Worm (Caenorhabditis elegans) whole organism, late embryonic: ENCODE measurements around the gene C33H5.2.

Experiments used
- K02D7.2 ChIP-seq: sonication (generic microtip); optimal IDR thresholded peaks from 2 replicates; lab custom pipeline; 2017; ENCODE audit warnings: mild to moderate bottlenecking, missing genetic modification characterization, missing compliant biosample characterization
- K09A11.1 ChIP-seq: sonication (generic microtip); optimal IDR thresholded peaks from 2 replicates; lab custom pipeline; 2017; ENCODE audit warnings: antibody characterized with exemption, mild to moderate bottlenecking, missing genetic modification characterization, missing compliant biosample characterization; ENCODE audit not compliant: insufficient read depth
- T23F11.4 ChIP-seq: fragments of 200-800 bp; sonication (Bioruptor generic); optimal IDR thresholded peaks from 2 replicates; lab custom pipeline; 2018; ENCODE audit warnings: mild to moderate bottlenecking, missing genetic modification characterization, missing compliant biosample characterization
- Y22D7AL.16 ChIP-seq: sonication (generic microtip); optimal IDR thresholded peaks from 2 replicates; lab custom pipeline; 2016; ENCODE audit warnings: missing genetic modification characterization, missing compliant biosample characterization
- ama-1 ChIP-seq: fragments of 150-350 bp; optimal IDR thresholded peaks from 2 replicates; lab custom pipeline; 2014
- ceh-19 ChIP-seq: fragments of 200-800 bp; sonication (Bioruptor generic); optimal IDR thresholded peaks from 2 replicates; lab custom pipeline; 2018; ENCODE audit warnings: mild to moderate bottlenecking, missing genetic modification characterization, missing compliant biosample characterization
- ceh-30 ChIP-seq: fragments of 150-350 bp; optimal IDR thresholded peaks from 2 replicates; lab custom pipeline; 2014; ENCODE audit warnings: missing biosample characterization, missing genetic modification characterization
- ceh-31 ChIP-seq: sonication (generic microtip); optimal IDR thresholded peaks from 2 replicates; lab custom pipeline; 2016; ENCODE audit warnings: missing genetic modification characterization, missing compliant biosample characterization
- ceh-34 ChIP-seq: sonication (generic microtip); optimal IDR thresholded peaks from 2 replicates; lab custom pipeline; 2016; ENCODE audit warnings: mild to moderate bottlenecking, missing genetic modification characterization, missing compliant biosample characterization
- ceh-48 ChIP-seq: sonication (generic microtip); optimal IDR thresholded peaks from 2 replicates; lab custom pipeline; 2016; ENCODE audit warnings: missing genetic modification characterization, inconsistent platforms, missing compliant biosample characterization
- ceh-6 ChIP-seq: fragments of 200-800 bp; sonication (Bioruptor generic); optimal IDR thresholded peaks from 2 replicates; lab custom pipeline; 2018; ENCODE audit warnings: mild to moderate bottlenecking, missing genetic modification characterization, missing compliant biosample characterization
- che-1 ChIP-seq: sonication (generic microtip); optimal IDR thresholded peaks from 2 replicates; lab custom pipeline; 2016; ENCODE audit warnings: mild to moderate bottlenecking, missing genetic modification characterization, missing compliant biosample characterization
- dve-1 ChIP-seq: sonication (generic microtip); optimal IDR thresholded peaks from 2 replicates; lab custom pipeline; 2017; ENCODE audit warnings: antibody characterized with exemption, mild to moderate bottlenecking, missing genetic modification characterization, missing compliant biosample characterization
- ets-4 ChIP-seq: sonication (generic microtip); optimal IDR thresholded peaks from 2 replicates; lab custom pipeline; 2016; ENCODE audit warnings: missing genetic modification characterization, missing compliant biosample characterization
- eyg-1 ChIP-seq: sonication (generic microtip); optimal IDR thresholded peaks from 2 replicates; lab custom pipeline; 2016; ENCODE audit warnings: missing genotype, missing genetic modification characterization, missing compliant biosample characterization
- gmeb-2 ChIP-seq: sonication (generic microtip); optimal IDR thresholded peaks from 2 replicates; lab custom pipeline; 2016; ENCODE audit warnings: missing genetic modification characterization, inconsistent platforms, missing compliant biosample characterization
- hlh-30 ChIP-seq: sonication (generic microtip); optimal IDR thresholded peaks from 2 replicates; lab custom pipeline; 2017; ENCODE audit warnings: antibody characterized with exemption, missing genetic modification characterization, missing compliant biosample characterization; ENCODE audit not compliant: insufficient read depth
- madf-2 ChIP-seq: sonication (generic microtip); optimal IDR thresholded peaks from 2 replicates; lab custom pipeline; 2017; ENCODE audit warnings: missing genetic modification characterization, missing compliant biosample characterization
- mec-3 ChIP-seq: sonication (generic microtip); optimal IDR thresholded peaks from 2 replicates; lab custom pipeline; 2016; ENCODE audit warnings: borderline replicate concordance, missing genetic modification characterization, missing compliant biosample characterization
- nfya-1 ChIP-seq: sonication (generic microtip); optimal IDR thresholded peaks from 2 replicates; lab custom pipeline; 2017; ENCODE audit warnings: missing genetic modification characterization, mild to moderate bottlenecking, missing compliant biosample characterization, antibody characterized with exemption, moderate library complexity
- nhr-11 ChIP-seq: fragments of 150-350 bp; optimal IDR thresholded peaks from 2 replicates; lab custom pipeline; 2014; ENCODE audit warnings: missing biosample characterization, missing genetic modification characterization
- odd-2 ChIP-seq: sonication (generic microtip); optimal IDR thresholded peaks from 2 replicates; lab custom pipeline; 2017; ENCODE audit warnings: antibody characterized with exemption, mild to moderate bottlenecking, missing genetic modification characterization, missing compliant biosample characterization
- pat-9 ChIP-seq: fragments of 200-800 bp; sonication (Bioruptor generic); optimal IDR thresholded peaks from 2 replicates; lab custom pipeline; 2018; ENCODE audit warnings: mild to moderate bottlenecking, missing genetic modification characterization, moderate library complexity, missing compliant biosample characterization
- pax-1 ChIP-seq: fragments of 150-350 bp; optimal IDR thresholded peaks from 2 replicates; lab custom pipeline; 2014; ENCODE audit warnings: missing biosample characterization, missing genetic modification characterization
- pha-2 ChIP-seq: sonication (generic microtip); optimal IDR thresholded peaks from 2 replicates; lab custom pipeline; 2017; ENCODE audit warnings: mild to moderate bottlenecking, missing genetic modification characterization, missing compliant biosample characterization
- pqm-1 ChIP-seq: sonication (generic microtip); optimal IDR thresholded peaks from 2 replicates; lab custom pipeline; 2016; ENCODE audit warnings: missing genetic modification characterization, missing compliant biosample characterization
- pros-1 ChIP-seq: fragments of 150-350 bp; optimal IDR thresholded peaks from 2 replicates; lab custom pipeline; 2014; ENCODE audit warnings: missing biosample characterization, missing genetic modification reagents, missing genetic modification characterization
- rnt-1 ChIP-seq: sonication (generic microtip); optimal IDR thresholded peaks from 2 replicates; lab custom pipeline; 2016; ENCODE audit warnings: missing genetic modification characterization, missing compliant biosample characterization
- sox-4 ChIP-seq: sonication (generic microtip); optimal IDR thresholded peaks from 2 replicates; lab custom pipeline; 2017; ENCODE audit warnings: mild to moderate bottlenecking, missing genetic modification characterization, inconsistent platforms, missing compliant biosample characterization
- tbx-7 ChIP-seq: sonication (generic microtip); optimal IDR thresholded peaks from 2 replicates; lab custom pipeline; 2016; ENCODE audit warnings: missing genotype, missing genetic modification characterization, missing compliant biosample characterization
- unc-42 ChIP-seq: sonication (generic microtip); optimal IDR thresholded peaks from 2 replicates; lab custom pipeline; 2016; ENCODE audit warnings: missing genotype, missing genetic modification characterization, missing compliant biosample characterization
- unc-55 ChIP-seq: sonication (generic microtip); optimal IDR thresholded peaks from 2 replicates; lab custom pipeline; 2017; ENCODE audit warnings: missing biosample characterization, missing genetic modification reagents, missing genetic modification characterization
- ztf-16 ChIP-seq: sonication (generic microtip); optimal IDR thresholded peaks from 2 replicates; lab custom pipeline; 2017; ENCODE audit warnings: missing genetic modification characterization, missing compliant biosample characterization

Gene C33H5.2

DNA sequence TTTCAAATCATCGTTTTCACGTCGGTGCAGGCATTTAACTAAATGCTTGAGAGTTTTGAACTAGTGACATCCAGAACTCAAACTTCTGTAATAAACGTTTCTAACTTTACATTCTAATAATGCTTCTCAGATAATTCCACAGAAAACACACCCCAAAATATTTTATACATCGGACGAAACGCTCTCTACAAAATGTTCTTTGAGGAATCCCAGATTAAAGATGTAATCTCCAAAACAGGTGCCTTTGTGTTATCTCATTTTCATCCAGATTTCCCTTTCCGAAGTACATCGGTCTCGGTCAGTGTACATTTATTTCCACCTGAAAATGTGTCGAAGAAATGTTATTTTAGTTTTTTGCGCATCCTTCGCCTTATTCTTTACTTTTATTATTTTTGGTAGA lies at the start of gene C33H5.2:
Gene C33H5.2 (plus strand): TSS at position 301 of the 400 bp plus-strand sequence.
- no peak for TF ChIP-seq nhr-11 (tag; lab: Kevin White, UChicago)
- TF ChIP-seq che-1 (tag; lab: Kevin White, UChicago), result no peak
- TF ChIP-seq eyg-1 (tag; lab: Kevin White, UChicago), result no peak
- no peak for TF ChIP-seq rnt-1 (tag; lab: Kevin White, UChicago)
- TF ChIP-seq ztf-16 (tag; lab: Kevin White, UChicago), result no peak
- no peak for TF ChIP-seq madf-2
- TF ChIP-seq odd-2 (tag; lab: Kevin White, UChicago), result no peak
- no peak for TF ChIP-seq K09A11.1
- TF ChIP-seq pat-9 (tag; lab: Kevin White, UChicago), result no peak
- TF ChIP-seq, all 69 proteins: peak for 0

DNA sequence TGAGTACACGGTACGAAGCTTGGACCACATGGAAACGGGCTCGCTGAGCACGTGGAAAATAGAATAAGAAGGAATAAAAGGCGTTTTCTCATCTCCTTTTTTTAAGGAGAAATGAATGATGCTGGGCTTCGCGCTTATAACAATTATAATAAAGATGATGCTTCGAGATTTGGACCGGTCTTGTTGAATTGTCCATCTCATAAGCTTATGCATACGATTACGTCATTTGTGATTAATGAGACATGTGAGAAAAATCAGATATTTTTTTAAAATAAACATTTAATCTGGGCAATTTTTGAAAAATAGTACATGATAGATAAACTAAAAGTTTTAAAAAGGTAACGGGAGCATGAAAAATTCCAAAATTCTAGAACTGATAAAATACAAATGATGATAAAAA lies 47.6 kb upstream of the C33H5.2 start, which contains the start of gene C46A5.4:
Gene C46A5.4 (minus strand): TSS at position 101 of the 400 bp plus-strand sequence.
- no peak for TF ChIP-seq dve-1
- TF ChIP-seq sox-4 (tag; lab: Kevin White, UChicago), result no peak
- TF ChIP-seq tbx-7, result no peak
- no peak for TF ChIP-seq K02D7.2 (tag; lab: Kevin White, UChicago)
- TF ChIP-seq ceh-19, result no peak
- no peak for TF ChIP-seq ceh-34 (tag; lab: Kevin White, UChicago)
- TF ChIP-seq ama-1 (lab: Kevin White, UChicago), result no peak
- no peak for TF ChIP-seq ets-4 (tag; lab: Kevin White, UChicago)
- no peak for TF ChIP-seq gmeb-2 (tag; lab: Kevin White, UChicago)
- TF ChIP-seq pax-1, result no peak
- no peak for TF ChIP-seq eyg-1 (tag; lab: Kevin White, UChicago)
- TF ChIP-seq ceh-48 (tag; lab: Kevin White, UChicago), result no peak
- no peak for TF ChIP-seq mec-3 (tag; lab: Kevin White, UChicago)
- no peak for TF ChIP-seq ceh-30 (tag; lab: Kevin White, UChicago)
- TF ChIP-seq che-1 (tag; lab: Kevin White, UChicago), result no peak
- no peak for TF ChIP-seq pha-2 (tag; lab: Kevin White, UChicago)
- TF ChIP-seq unc-55 (GFP tag; lab: Kevin White, UChicago), result no peak

DNA sequence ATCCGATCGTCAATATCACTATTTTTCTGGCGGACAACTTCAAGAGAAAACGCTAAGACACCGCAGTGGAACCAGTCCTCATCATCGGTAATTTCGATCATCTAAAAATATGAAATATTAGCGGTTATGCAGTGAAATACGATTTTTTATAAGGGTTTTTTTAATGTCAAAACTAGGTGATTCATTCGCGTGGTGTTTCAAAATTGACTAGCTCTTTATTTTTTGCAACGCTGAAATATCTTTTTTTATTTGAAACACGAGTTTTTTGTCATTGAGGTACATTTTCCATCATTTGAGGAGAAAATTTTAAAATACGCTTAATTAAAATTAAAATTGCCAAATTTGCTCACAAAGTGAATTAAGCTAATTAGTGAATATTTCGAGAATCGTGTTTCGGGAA lies 45.3 kb upstream of the C33H5.2 start, which contains the start of gene dsb-3:
Gene dsb-3 (minus strand): TSS at position 101 of the 400 bp plus-strand sequence.
- no peak for TF ChIP-seq T23F11.4 (GFP tag; lab: Kevin White, UChicago)
- TF ChIP-seq unc-42 (tag; lab: Kevin White, UChicago), result no peak
- TF ChIP-seq ceh-19, result no peak
- TF ChIP-seq pha-2 (tag; lab: Kevin White, UChicago), result no peak
- TF ChIP-seq Y22D7AL.16 (tag; lab: Kevin White, UChicago), result no peak
- no peak for TF ChIP-seq ceh-6 (GFP tag; lab: Kevin White, UChicago)
- TF ChIP-seq ceh-31 (tag; lab: Kevin White, UChicago), result no peak
- no peak for TF ChIP-seq pros-1 (tag; lab: Kevin White, UChicago)
- TF ChIP-seq K09A11.1, result no peak
- TF ChIP-seq ets-4 (tag; lab: Kevin White, UChicago), result no peak
- no peak for TF ChIP-seq ceh-30 (tag; lab: Kevin White, UChicago)
- no peak for TF ChIP-seq nhr-11 (tag; lab: Kevin White, UChicago)
- TF ChIP-seq nfya-1 (tag; lab: Kevin White, UChicago), result no peak
- no peak for TF ChIP-seq hlh-30 (tag; lab: Kevin White, UChicago)
- no peak for TF ChIP-seq odd-2 (tag; lab: Kevin White, UChicago)
- no peak for TF ChIP-seq K02D7.2 (tag; lab: Kevin White, UChicago)
- TF ChIP-seq pax-1, result no peak
- no peak for TF ChIP-seq ceh-34 (tag; lab: Kevin White, UChicago)
- no peak for TF ChIP-seq pqm-1 (tag; lab: Kevin White, UChicago)

DNA sequence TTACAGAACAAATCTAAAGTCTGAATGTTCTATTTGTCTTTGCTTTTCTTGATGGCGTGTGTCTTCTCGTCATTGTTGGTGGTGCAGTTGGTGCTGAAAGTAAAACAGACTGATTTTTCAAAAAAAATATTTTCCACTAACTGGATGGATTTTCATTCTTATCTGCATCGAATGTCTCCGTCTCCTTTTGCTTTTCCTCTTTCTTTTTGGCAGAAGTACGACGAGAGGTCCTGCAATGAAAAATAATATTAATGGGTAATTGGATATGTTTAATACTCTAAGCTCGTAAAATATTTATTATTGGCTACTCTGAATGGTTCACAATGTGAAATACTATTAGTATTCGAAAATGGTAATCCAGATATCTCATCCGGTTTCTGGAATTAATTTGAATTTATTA lies 44.7 kb upstream of the C33H5.2 start, which contains the start of gene del-7:
Gene del-7 (plus strand): TSS at position 301 of the 400 bp plus-strand sequence.
- no peak for TF ChIP-seq ceh-48 (tag; lab: Kevin White, UChicago)
- TF ChIP-seq ceh-6 (GFP tag; lab: Kevin White, UChicago), result no peak
- TF ChIP-seq dve-1, result no peak
